Fruit fly (Drosophila melanogaster) whole organism, prepupa: ENCODE measurements around the gene Ddc.

Experiments used
- Blimp-1 ChIP-seq: fragments of 200-800 bp; sonication (Bioruptor generic); optimal IDR thresholded peaks from 3 replicates; lab custom pipeline; 2017; ENCODE audit warnings: missing biosample characterization, missing genetic modification characterization, mild to moderate bottlenecking, moderate library complexity, missing genetic modification reagents
- CG11294 ChIP-seq: fragments of 200-800 bp; sonication (Bioruptor generic); IDR thresholded peaks from 2 replicates; pipeline ENCODE4 v1.3.6; 2022; ENCODE audit warnings: missing biosample characterization, missing genetic modification characterization
- CG11762 ChIP-seq: fragments of 200-800 bp; sonication (Bioruptor generic); optimal IDR thresholded peaks from 3 replicates; lab custom pipeline; 2016; ENCODE audit warnings: missing biosample characterization, missing genetic modification characterization; ENCODE audit not compliant: insufficient read depth
- CG11902 ChIP-seq: fragments of 200-800 bp; sonication (Bioruptor generic); optimal IDR thresholded peaks from 3 replicates; lab custom pipeline; 2016; ENCODE audit warnings: missing biosample characterization, missing genetic modification characterization
- CG1621 ChIP-seq: fragments of 200-800 bp; sonication (Bioruptor generic); optimal IDR thresholded peaks from 3 replicates; lab custom pipeline; 2018; ENCODE audit warnings: missing biosample characterization, mild to moderate bottlenecking, missing genetic modification characterization
- CG16779 ChIP-seq: fragments of 200-800 bp; sonication (Bioruptor generic); optimal IDR thresholded peaks from 3 replicates; lab custom pipeline; 2017; ENCODE audit warnings: missing biosample characterization, mild to moderate bottlenecking, missing genetic modification characterization
- CG31627 ChIP-seq: fragments of 200-800 bp; sonication (Bioruptor generic); optimal IDR thresholded peaks from 3 replicates; lab custom pipeline; 2016; ENCODE audit warnings: missing biosample characterization, missing genetic modification characterization
- CG32006 ChIP-seq: fragments of 200-800 bp; sonication (Bioruptor generic); optimal IDR thresholded peaks from 3 replicates; lab custom pipeline; 2017; ENCODE audit warnings: missing biosample characterization, mild to moderate bottlenecking, missing genetic modification characterization
- CG34406 ChIP-seq: fragments of 200-800 bp; sonication (Bioruptor generic); optimal IDR thresholded peaks from 3 replicates; lab custom pipeline; 2016; ENCODE audit warnings: missing biosample characterization, missing genetic modification characterization
- CG3919 ChIP-seq: fragments of 200-800 bp; sonication (Bioruptor generic); optimal IDR thresholded peaks from 3 replicates; lab custom pipeline; 2016; ENCODE audit warnings: missing biosample characterization, missing genetic modification characterization
- CG6163 ChIP-seq: fragments of 200-800 bp; sonication (Bioruptor generic); IDR thresholded peaks from 3 replicates; pipeline ENCODE4 v1.3.6; 2022; ENCODE audit warnings: missing biosample characterization, missing genetic modification characterization
- CG6792 ChIP-seq: fragments of 200-800 bp; sonication (Bioruptor generic); optimal IDR thresholded peaks from 3 replicates; lab custom pipeline; 2016; ENCODE audit warnings: missing biosample characterization, missing genetic modification characterization
- CG6854 ChIP-seq: fragments of 200-800 bp; sonication (Bioruptor generic); optimal IDR thresholded peaks from 2 replicates; lab custom pipeline; 2017; ENCODE audit warnings: missing biosample characterization, mild to moderate bottlenecking, missing genetic modification characterization
- CG8119 ChIP-seq: fragments of 200-800 bp; sonication (Bioruptor generic); IDR thresholded peaks from 3 replicates; pipeline ENCODE4 v1.3.6; 2022; ENCODE audit warnings: missing biosample characterization, missing genetic modification characterization
- CG8319 ChIP-seq: fragments of 200-800 bp; sonication (Bioruptor generic); optimal IDR thresholded peaks from 3 replicates; lab custom pipeline; 2016; ENCODE audit warnings: missing biosample characterization, missing genetic modification characterization
- CG9139 ChIP-seq: fragments of 200-800 bp; sonication (Bioruptor generic); optimal IDR thresholded peaks from 3 replicates; lab custom pipeline; 2017; ENCODE audit warnings: missing biosample characterization, mild to moderate bottlenecking, missing genetic modification characterization
- Eip75B ChIP-seq: fragments of 200-800 bp; sonication (Bioruptor generic); optimal IDR thresholded peaks from 3 replicates; lab custom pipeline; 2016; ENCODE audit warnings: missing biosample characterization, missing genetic modification characterization
- Eip78C ChIP-seq: fragments of 200-800 bp; sonication (Bioruptor generic); peaks from one replicate; lab custom pipeline; 2016; ENCODE audit warnings: missing biosample characterization, missing genetic modification characterization
- Eip93F ChIP-seq: fragments of 200-800 bp; sonication (Bioruptor generic); optimal IDR thresholded peaks from 2 replicates; lab custom pipeline; 2016; ENCODE audit warnings: missing biosample characterization, mild to moderate bottlenecking, missing genetic modification characterization
- Ets96B ChIP-seq: fragments of 200-800 bp; optimal IDR thresholded peaks from 2 replicates; lab custom pipeline; 2019; ENCODE audit warnings: missing biosample characterization, mild to moderate bottlenecking, missing genetic modification characterization, moderate library complexity
- Gug ChIP-seq: fragments of 200-800 bp; sonication (Bioruptor generic); IDR thresholded peaks from 2 replicates; pipeline ENCODE4 v1.3.6; 2022; ENCODE audit warnings: missing biosample characterization, missing genetic modification characterization
- Hr38 ChIP-seq: sonication (Bioruptor generic); optimal IDR thresholded peaks from 2 replicates; lab custom pipeline; 2016; ENCODE audit warnings: missing biosample characterization, missing genetic modification characterization
- Hr39 ChIP-seq: fragments of 200-800 bp; sonication (Bioruptor generic); optimal IDR thresholded peaks from 2 replicates; lab custom pipeline; 2016; ENCODE audit warnings: missing biosample characterization, missing genetic modification characterization
- Hr4 ChIP-seq: fragments of 200-800 bp; sonication (Bioruptor generic); optimal IDR thresholded peaks from 3 replicates; lab custom pipeline; 2016; ENCODE audit warnings: missing biosample characterization, missing genetic modification characterization
- Lpt ChIP-seq: fragments of 200-800 bp; sonication (Bioruptor generic); optimal IDR thresholded peaks from 3 replicates; lab custom pipeline; 2016; ENCODE audit warnings: missing biosample characterization, missing genetic modification characterization
- Smox ChIP-seq: fragments of 200-800 bp; sonication (Bioruptor generic); optimal IDR thresholded peaks from 3 replicates; lab custom pipeline; 2016; ENCODE audit warnings: missing biosample characterization, missing genetic modification characterization
- Sox14 ChIP-seq: fragments of 200-800 bp; sonication (Bioruptor generic); optimal IDR thresholded peaks from 3 replicates; lab custom pipeline; 2016; ENCODE audit warnings: missing biosample characterization, missing genetic modification characterization
- Sox15 ChIP-seq: fragments of 200-800 bp; sonication (Bioruptor generic); optimal IDR thresholded peaks from 3 replicates; lab custom pipeline; 2016; ENCODE audit warnings: missing biosample characterization, missing genetic modification characterization
- achi ChIP-seq: fragments of 200-800 bp; sonication (Bioruptor generic); optimal IDR thresholded peaks from 3 replicates; lab custom pipeline; 2016; ENCODE audit warnings: missing biosample characterization, missing genetic modification characterization
- cyc ChIP-seq: fragments of 200-800 bp; sonication (Bioruptor generic); optimal IDR thresholded peaks from 3 replicates; lab custom pipeline; 2016; ENCODE audit warnings: missing biosample characterization, missing genetic modification characterization
- dac ChIP-seq: fragments of 200-800 bp; sonication (Bioruptor generic); optimal IDR thresholded peaks from 2 replicates; lab custom pipeline; 2017; ENCODE audit warnings: missing biosample characterization, mild to moderate bottlenecking, missing genetic modification characterization
- eg ChIP-seq: fragments of 200-800 bp; sonication (Bioruptor generic); IDR thresholded peaks from 3 replicates; pipeline ENCODE4 v1.3.6; 2022; ENCODE audit warnings: missing biosample characterization, missing genetic modification characterization
- esn ChIP-seq: fragments of 200-800 bp; sonication (Bioruptor generic); optimal IDR thresholded peaks from 2 replicates; lab custom pipeline; 2016; ENCODE audit warnings: missing biosample characterization, mild to moderate bottlenecking, missing genetic modification characterization, moderate library complexity
- fd85E ChIP-seq: fragments of 200-800 bp; sonication (Bioruptor generic); optimal IDR thresholded peaks from 3 replicates; lab custom pipeline; 2016; ENCODE audit warnings: missing biosample characterization, missing genetic modification characterization
- fkh ChIP-seq: fragments of 200-800 bp; sonication (Bioruptor generic); optimal IDR thresholded peaks from 3 replicates; lab custom pipeline; 2017; ENCODE audit warnings: missing biosample characterization, mild to moderate bottlenecking, missing genetic modification characterization, moderate library complexity
- lz ChIP-seq: fragments of 200-800 bp; sonication (Bioruptor generic); optimal IDR thresholded peaks from 3 replicates; lab custom pipeline; 2016; ENCODE audit warnings: missing biosample characterization, missing genetic modification characterization
- net ChIP-seq: fragments of 200-800 bp; sonication (Bioruptor generic); optimal IDR thresholded peaks from 3 replicates; lab custom pipeline; 2016; ENCODE audit warnings: missing biosample characterization, missing genetic modification characterization
- pdm3 ChIP-seq: fragments of 200-800 bp; sonication (Bioruptor generic); optimal IDR thresholded peaks from 3 replicates; lab custom pipeline; 2016; ENCODE audit warnings: missing biosample characterization, missing genetic modification characterization
- spab ChIP-seq: fragments of 200-800 bp; sonication (Bioruptor generic); optimal IDR thresholded peaks from 2 replicates; lab custom pipeline; 2017; ENCODE audit warnings: missing biosample characterization, mild to moderate bottlenecking, missing genetic modification characterization, missing genetic modification reagents
- ss ChIP-seq, 2 experiments: fragments of 200-800 bp; sonication (Bioruptor generic); optimal IDR thresholded peaks; 2 replicates in 1 of 2; 3 replicates in 1 of 2; lab custom pipeline; 2017 to 2018; ENCODE audit warnings: mild to moderate bottlenecking in 2 of 2, missing biosample characterization in 2 of 2, missing genetic modification characterization in 2 of 2, moderate library complexity in 1 of 2
- topi ChIP-seq: fragments of 200-800 bp; sonication (Bioruptor generic); optimal IDR thresholded peaks from 3 replicates; lab custom pipeline; 2016; ENCODE audit warnings: missing biosample characterization, missing genetic modification characterization
- vri ChIP-seq: fragments of 200-800 bp; sonication (Bioruptor generic); optimal IDR thresholded peaks from 3 replicates; lab custom pipeline; 2016; ENCODE audit warnings: missing biosample characterization, mild to moderate bottlenecking, missing genetic modification characterization

Gene Ddc

DNA sequence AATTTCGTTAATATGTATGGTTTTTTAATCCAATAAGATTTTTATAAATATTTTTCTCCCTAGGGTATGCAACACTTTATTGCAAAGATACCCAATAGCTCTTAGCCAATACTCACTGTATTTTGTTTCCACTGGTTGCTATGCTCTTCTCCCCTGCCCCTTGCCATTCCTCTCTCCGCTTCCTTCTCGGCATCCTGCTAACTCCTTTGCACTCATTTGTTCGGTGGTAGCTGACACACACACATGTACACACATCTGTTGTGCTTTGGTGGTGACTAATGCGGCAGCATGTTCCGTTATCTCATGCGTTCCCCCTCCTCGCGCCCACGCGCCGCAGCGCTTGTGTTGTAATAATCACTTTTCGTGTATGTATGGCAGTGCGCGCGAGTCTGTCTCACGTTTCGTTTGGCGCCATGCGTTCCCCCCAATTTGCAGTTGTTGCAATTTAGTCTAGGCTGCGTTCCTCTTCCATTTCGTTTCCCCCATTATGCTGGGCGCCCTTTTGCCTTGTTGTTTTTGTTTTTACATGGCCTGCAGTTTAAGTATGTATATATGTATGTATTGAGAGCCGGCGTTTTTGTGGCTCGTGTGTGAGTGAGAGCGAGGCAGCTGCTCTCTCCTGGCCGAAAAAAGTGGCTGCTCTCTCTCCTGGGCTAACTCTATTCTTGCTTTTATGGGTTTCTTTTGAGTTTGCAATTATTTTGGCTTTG is 14.9 kb upstream of the Ddc start, which contains the start of gene Polr1D (continued):
- peak; percentile 54 for TF ChIP-seq Ets96B (tag; lab: Kevin White, UChicago)
- TF ChIP-seq CG31627 (GFP tag; lab: Kevin White, UChicago) = no peak
- peak; percentile 95 for TF ChIP-seq vri (GFP tag; lab: Kevin White, UChicago)
- peak; percentile 48 for TF ChIP-seq topi (GFP tag; lab: Kevin White, UChicago)
- no peak for TF ChIP-seq dac (GFP tag; lab: Kevin White, UChicago)
- TF ChIP-seq eg (GFP tag; lab: Robert Waterston, UW) = peak; percentile 11; the same call in 1 of the 3 replicates
- TF ChIP-seq fkh (GFP tag; lab: Kevin White, UChicago) = no peak
- peak; percentile 26 for TF ChIP-seq CG11902 (GFP tag; lab: Kevin White, UChicago)
- no peak for TF ChIP-seq fd85E (GFP tag; lab: Kevin White, UChicago)
- peak; percentile 50 for TF ChIP-seq Lpt (GFP tag; lab: Kevin White, UChicago)
- peak; percentile 41; the same call in 1 of the 3 replicates for TF ChIP-seq CG6163 (GFP tag; lab: Robert Waterston, UW)
- no peak for TF ChIP-seq Eip93F
- TF ChIP-seq Sox15 = peak; percentile 9
- TF ChIP-seq CG8119 = 0 out of 3 replicates have a peak, but pooled peaks have one; percentile 30
- no peak for TF ChIP-seq CG11294 (GFP tag; lab: Robert Waterston, UW)
- peak; percentile 39 for TF ChIP-seq CG34406 (GFP tag; lab: Kevin White, UChicago)
- peak; percentile 26 to 71 for TF ChIP-seq ss (GFP tag; optimal IDR thresholded peaks at IDR 0.05; lab: Kevin White, UChicago)
- no peak for TF ChIP-seq CG11762 (GFP tag; lab: Kevin White, UChicago)
- TF ChIP-seq spab = peak; percentile 26
- TF ChIP-seq Hr4 = peak; percentile 35
- TF ChIP-seq esn (GFP tag; lab: Kevin White, UChicago) = peak; percentile 39
- TF ChIP-seq net (GFP tag; lab: Kevin White, UChicago) = no peak
- TF ChIP-seq CG3919 (GFP tag; lab: Kevin White, UChicago) = peak; percentile 51
- TF ChIP-seq Hr38 (GFP tag; lab: Kevin White, UChicago) = no peak
- TF ChIP-seq Sox14 (GFP tag; lab: Kevin White, UChicago) = peak; percentile 10
- peak; percentile 60 for TF ChIP-seq achi (GFP tag; lab: Kevin White, UChicago)
- TF ChIP-seq, all 60 proteins: peak for 34

DNA sequence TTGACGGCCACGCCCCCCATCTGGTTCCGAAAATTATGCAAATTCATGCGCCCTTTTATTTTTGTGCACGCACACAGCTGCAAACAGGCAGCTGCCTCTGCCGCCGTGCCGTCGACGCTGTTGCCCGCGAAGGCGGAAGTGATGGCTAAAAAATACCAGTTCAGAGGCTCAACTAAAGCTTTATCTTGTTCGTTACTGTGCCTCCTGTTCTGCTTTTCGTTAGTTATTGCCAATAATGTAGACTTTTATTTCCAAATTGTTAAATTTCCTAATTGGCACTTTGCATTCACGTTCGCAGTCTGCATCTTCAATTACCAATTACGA is 14.2 kb upstream of the Ddc start:
- peak; percentile 2 for TF ChIP-seq Hr39
- no peak for TF ChIP-seq cyc (GFP tag; lab: Kevin White, UChicago)
- TF ChIP-seq Eip78C (GFP tag; lab: Kevin White, UChicago) = peak; percentile 60
- TF ChIP-seq eg (GFP tag; lab: Robert Waterston, UW) = 0 out of 3 replicates have a peak, but pooled peaks have one; percentile 4

DNA sequence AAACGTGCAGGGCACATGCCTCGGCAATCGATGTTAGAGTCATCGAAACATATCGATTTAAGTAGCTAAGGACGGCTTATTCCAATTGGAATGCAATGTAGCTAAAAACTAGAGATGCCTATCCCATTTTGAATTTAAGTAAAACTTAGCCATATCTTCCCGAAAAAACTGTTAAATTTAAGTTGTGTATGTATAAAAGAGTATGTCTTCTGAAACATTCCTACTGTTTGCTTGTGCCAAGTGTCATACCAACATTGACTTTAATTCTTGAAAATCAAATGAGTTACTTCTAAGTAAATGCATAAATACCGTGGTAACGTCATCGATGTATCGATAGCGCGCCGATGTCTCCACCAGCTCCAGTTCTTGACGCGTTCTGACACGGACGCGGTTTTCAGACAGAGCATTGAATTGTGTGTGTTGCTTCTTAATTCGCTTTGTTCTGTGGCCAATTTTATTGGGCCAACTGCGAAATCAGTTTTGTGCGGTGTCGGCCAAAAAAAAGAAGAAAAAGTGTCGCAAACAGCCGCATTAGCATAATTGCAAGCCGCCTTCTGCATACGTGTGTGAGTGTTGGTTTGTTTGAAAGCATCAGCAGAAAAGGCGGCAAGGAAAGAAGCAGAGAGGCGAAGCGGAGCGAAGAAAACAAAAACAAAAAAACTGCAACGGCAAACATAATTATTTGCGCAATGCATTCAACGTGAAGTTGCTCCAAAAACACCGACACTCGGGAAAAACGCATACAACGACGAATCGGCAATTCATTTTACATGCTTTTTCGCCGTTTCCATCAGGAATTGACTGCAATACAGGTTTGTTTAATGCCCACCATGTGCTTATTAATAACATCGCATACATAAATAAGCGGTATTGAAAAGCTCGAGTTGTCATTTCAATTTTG is 13.6 kb upstream of the Ddc start, which contains the start of gene brat:
Gene brat (plus strand): TSS at position 352 of the 901 bp plus-strand sequence.
- TF ChIP-seq Lpt (GFP tag; lab: Kevin White, UChicago) (no peak), Eip75B (GFP tag; lab: Kevin White, UChicago) (no peak), CG1621 (tag; lab: Kevin White, UChicago) (no peak), CG34406 (GFP tag; lab: Kevin White, UChicago) (peak; percentile 18), Eip93F (no peak), ss (GFP tag; optimal IDR thresholded peaks at IDR 0.05; lab: Kevin White, UChicago) (peak in 1 of 2 experiments; percentile 21), Smox (peak; percentile 16), Ets96B (tag; lab: Kevin White, UChicago) (peak; percentile 29), CG8319 (GFP tag; lab: Kevin White, UChicago) (peak; percentile 28), CG8119 (no peak), CG6854 (GFP tag; lab: Kevin White, UChicago) (no peak), pdm3 (GFP tag; lab: Kevin White, UChicago) (peak; percentile 54), CG3919 (GFP tag; lab: Kevin White, UChicago) (peak; percentile 39), CG9139 (GFP tag; lab: Kevin White, UChicago) (no peak), Hr4 (peak; percentile 57), CG32006 (GFP tag; lab: Kevin White, UChicago) (peak; percentile 30), Hr38 (GFP tag; lab: Kevin White, UChicago) (no peak), CG11294 (GFP tag; lab: Robert Waterston, UW) (no peak), CG31627 (GFP tag; lab: Kevin White, UChicago) (peak; percentile 62), CG16779 (no peak), Gug (GFP tag; lab: Robert Waterston, UW) (no peak), cyc (GFP tag; lab: Kevin White, UChicago) (peak; percentile 56), Blimp-1 (no peak), CG11902 (GFP tag; lab: Kevin White, UChicago) (no peak), spab (no peak), eg (GFP tag; lab: Robert Waterston, UW) (no peak), CG6792 (GFP tag; lab: Kevin White, UChicago) (no peak), CG6163 (GFP tag; lab: Robert Waterston, UW) (0 out of 3 replicates have a peak, but pooled peaks have one; percentile 8), lz (GFP tag; lab: Kevin White, UChicago) (peak; percentile 74)
